In the genomic region with DNA sequence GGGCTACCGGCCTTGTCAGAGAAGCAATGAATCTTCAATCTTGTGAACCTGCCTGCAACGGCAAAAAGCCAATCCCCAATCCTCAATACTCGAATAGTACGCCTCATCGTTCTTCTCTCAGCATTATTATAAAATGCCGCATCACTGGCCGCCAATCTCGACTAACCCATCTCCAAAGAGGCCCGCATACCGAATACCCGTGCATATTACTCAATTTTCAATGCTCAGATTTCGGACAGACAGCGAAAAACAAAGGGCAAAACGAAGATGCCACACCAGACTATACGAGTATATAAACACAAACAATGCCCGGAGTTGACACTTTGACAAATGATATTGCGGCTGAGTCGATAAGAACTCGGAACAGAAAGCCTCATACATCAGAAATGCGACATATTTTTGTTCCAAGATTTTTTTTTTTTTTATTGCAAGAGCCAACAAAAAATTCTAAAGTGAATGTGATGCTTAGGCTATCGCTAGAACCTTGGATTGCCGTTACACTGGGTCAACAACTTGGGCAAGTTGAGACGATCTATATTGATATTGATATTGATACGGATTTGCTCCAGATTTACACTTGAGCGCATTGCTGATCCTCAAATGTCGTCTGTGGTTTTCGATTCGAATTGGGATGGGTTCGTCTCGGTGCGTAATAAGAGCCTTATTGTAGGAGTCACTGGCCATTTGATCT, we compare ENCODE assay signal across 3 fruit fly cellular contexts.
TF ChIP-seq lines count a peak whose summit lies in the region.

No protein-coding gene starts in this region.

- no peak for TF ChIP-seq CTCF in whole organism, embryonic (GFP tag; optimal IDR thresholded peaks at IDR 0.05; lab: Kevin White, UChicago)

TF ChIP-seq in whole organism, adult, 20 proteins besides CTCF, POLR2A, EP300 and RAD21:
- TF ChIP-seq tj (GFP tag; optimal IDR thresholded peaks at IDR 0.05; lab: Kevin White, UChicago) (peak; percentile 73), toe (GFP tag; optimal IDR thresholded peaks at IDR 0.05; lab: Kevin White, UChicago) (no peak), cic (GFP tag; optimal IDR thresholded peaks at IDR 0.05; lab: Kevin White, UChicago) (no peak)

TF ChIP-seq in whole organism, embryonic, 481 proteins besides CTCF, POLR2A, EP300 and RAD21 (continues in another document):
- peak; percentile 32; the same call in 1 of the 3 replicates for TF ChIP-seq gce (GFP tag; IDR thresholded peaks at IDR 0.05; lab: Robert Waterston, UW)
- no peak for TF ChIP-seq tx (GFP tag; optimal IDR thresholded peaks at IDR 0.05; lab: Kevin White, UChicago)
- peak; percentile 2 for TF ChIP-seq oc (tag; optimal IDR thresholded peaks at IDR 0.05; lab: Kevin White, UChicago)
- TF ChIP-seq Myb (GFP tag; optimal IDR thresholded peaks at IDR 0.05; lab: Kevin White, UChicago) = no peak
- TF ChIP-seq CG17186 (GFP tag; optimal IDR thresholded peaks at IDR 0.05; lab: Kevin White, UChicago) = no peak
- TF ChIP-seq sd (tag; optimal IDR thresholded peaks at IDR 0.05; lab: Kevin White, UChicago) = peak; percentile 64
- peak; percentile 23; the same call in 1 of the 2 replicates for TF ChIP-seq Xrp1 (GFP tag; IDR thresholded peaks at IDR 0.05; lab: Robert Waterston, UW)
- TF ChIP-seq nau (GFP tag; optimal IDR thresholded peaks at IDR 0.05; lab: Kevin White, UChicago) = peak; percentile 25
- peak; percentile 14 for TF ChIP-seq CG7987 (GFP tag; optimal IDR thresholded peaks at IDR 0.05; lab: Kevin White, UChicago)
- TF ChIP-seq sqz (GFP tag; optimal IDR thresholded peaks at IDR 0.05; lab: Kevin White, UChicago) = peak; percentile 60
- TF ChIP-seq gem (tag; optimal IDR thresholded peaks at IDR 0.05; lab: Kevin White, UChicago) = peak; percentile 20
- peak; percentile 8 for TF ChIP-seq Sox102F (GFP tag; optimal IDR thresholded peaks at IDR 0.05; lab: Kevin White, UChicago)
- TF ChIP-seq CG16813 (GFP tag; IDR thresholded peaks at IDR 0.05; lab: Robert Waterston, UW; ENCODE audit: partially characterized antibody) = no peak
- TF ChIP-seq pnt (GFP tag; optimal IDR thresholded peaks at IDR 0.05; lab: Kevin White, UChicago) = no peak
- TF ChIP-seq CG5180 (GFP tag; optimal IDR thresholded peaks at IDR 0.05; lab: Kevin White, UChicago) = peak; percentile 39
- no peak for TF ChIP-seq dm (GFP tag; optimal IDR thresholded peaks at IDR 0.05; lab: Kevin White, UChicago)
- TF ChIP-seq Blimp-1 (GFP tag; optimal IDR thresholded peaks at IDR 0.05; lab: Kevin White, UChicago) = peak; percentile 3
- TF ChIP-seq CG14441 (GFP tag; IDR thresholded peaks at IDR 0.05; lab: Robert Waterston, UW) = peak; percentile 26; the same call in 1 of the 2 replicates
- TF ChIP-seq bsh (GFP tag; optimal IDR thresholded peaks at IDR 0.05; lab: Kevin White, UChicago) = peak in 1 of 2 experiments; percentile 19
- 0 out of 2 replicates have a peak, but pooled peaks have one; percentile 14 for TF ChIP-seq vvl (GFP tag; IDR thresholded peaks at IDR 0.05; lab: Robert Waterston, UW)
- no peak for TF ChIP-seq pan (optimal IDR thresholded peaks at IDR 0.05; lab: Kevin White, UChicago)
- peak in 1 of 2 experiments; percentile 10 for TF ChIP-seq pan (GFP tag; optimal IDR thresholded peaks at IDR 0.05 in 1 of 2, IDR thresholded peaks at IDR 0.05 in 1 of 2)
- TF ChIP-seq bab2 (GFP tag; optimal IDR thresholded peaks at IDR 0.05; lab: Kevin White, UChicago) = peak; percentile 68
- TF ChIP-seq sug (tag; optimal IDR thresholded peaks at IDR 0.05; lab: Kevin White, UChicago) = peak; percentile 18
- TF ChIP-seq dmrt99B (tag; optimal IDR thresholded peaks at IDR 0.05; lab: Kevin White, UChicago) = no peak
- TF ChIP-seq CG34422 (GFP tag; IDR thresholded peaks at IDR 0.05; lab: Robert Waterston, UW) = no peak
- TF ChIP-seq CG12104 (GFP tag; optimal IDR thresholded peaks at IDR 0.05; lab: Kevin White, UChicago) = no peak
- TF ChIP-seq fu2 (GFP tag; optimal IDR thresholded peaks at IDR 0.05; lab: Kevin White, UChicago) = no peak
- no peak for TF ChIP-seq eyg (GFP tag; optimal IDR thresholded peaks at IDR 0.05; lab: Kevin White, UChicago)
- TF ChIP-seq sim (GFP tag; IDR thresholded peaks at IDR 0.05; lab: Robert Waterston, UW) = no peak
- TF ChIP-seq CG15514 (GFP tag; optimal IDR thresholded peaks at IDR 0.05; lab: Kevin White, UChicago) = peak; percentile 4
- TF ChIP-seq CG8281 (tag; optimal IDR thresholded peaks at IDR 0.05; lab: Kevin White, UChicago) = peak; percentile 22
- peak; percentile 79 for TF ChIP-seq sens (GFP tag; lab: Kevin White, UChicago)
- TF ChIP-seq br (optimal IDR thresholded peaks at IDR 0.05; lab: Kevin White, UChicago) = no peak
- peak; percentile 23 for TF ChIP-seq CG33213 (GFP tag; optimal IDR thresholded peaks at IDR 0.05; lab: Kevin White, UChicago)
- peak; percentile 45; the same call in 1 of the 2 replicates for TF ChIP-seq CG1024 (GFP tag; IDR thresholded peaks at IDR 0.05; lab: Robert Waterston, UW)
- TF ChIP-seq shn (GFP tag; optimal IDR thresholded peaks at IDR 0.05; lab: Kevin White, UChicago) = no peak
- no peak for TF ChIP-seq CG2199 (GFP tag; IDR thresholded peaks at IDR 0.05; lab: Robert Waterston, UW)
- TF ChIP-seq Sry-β (GFP tag; optimal IDR thresholded peaks at IDR 0.05; lab: Kevin White, UChicago) = peak; percentile 9

TF ChIP-seq in whole organism, prepupa, 60 proteins besides CTCF, POLR2A, EP300 and RAD21:
- TF ChIP-seq svp (GFP tag; lab: Kevin White, UChicago) = peak; percentile 67
- TF ChIP-seq fkh (GFP tag; optimal IDR thresholded peaks at IDR 0.05; lab: Kevin White, UChicago) = peak; percentile 37
- TF ChIP-seq CG4318 (GFP tag; optimal IDR thresholded peaks at IDR 0.05; lab: Kevin White, UChicago) = no peak
- peak; percentile 71 for TF ChIP-seq vri (GFP tag; optimal IDR thresholded peaks at IDR 0.05; lab: Kevin White, UChicago)
- peak; percentile 7 for TF ChIP-seq Sox102F (GFP tag; optimal IDR thresholded peaks at IDR 0.05; lab: Kevin White, UChicago)
- no peak for TF ChIP-seq Eip78C (GFP tag; lab: Kevin White, UChicago)
- TF ChIP-seq CG8319 (GFP tag; optimal IDR thresholded peaks at IDR 0.05; lab: Kevin White, UChicago) = no peak
- TF ChIP-seq Hr4 (GFP tag; optimal IDR thresholded peaks at IDR 0.05; lab: Kevin White, UChicago) = no peak
- TF ChIP-seq topi (GFP tag; optimal IDR thresholded peaks at IDR 0.05; lab: Kevin White, UChicago) = no peak
